Worm (Caenorhabditis elegans): Measurements from ENCODE around the gene irld-52.
"Not testable (repeated sequence)": the region's sequence is repeated elsewhere in the genome, so short reads cannot be mapped to it uniquely, and the experiment has no call there.

ce11 chrV:15811982-15812381, 32.5 kb downstream of the irld-52 start, which contains the start of gene nhr-282:
- not testable (repeated sequence) for TF ChIP-seq nhr-28 (tag; optimal IDR thresholded peaks at IDR 0.05); ces-1 (GFP tag; optimal IDR thresholded peaks at IDR 0.05); unc-39 (tag; optimal IDR thresholded peaks at IDR 0.05); F10B5.3 (tag; optimal IDR thresholded peaks at IDR 0.05)
